Fruit fly (Drosophila melanogaster) whole organism, embryonic: ENCODE measurements around the gene CG2540.

Experiments used
- Awh ChIP-seq: fragments of 200-800 bp; sonication (Bioruptor generic); IDR thresholded peaks from 2 replicates; pipeline ENCODE4, ENCODE4 v1.3.6; 2022; ENCODE audit warnings: missing biosample characterization, missing genetic modification characterization
- B-H1 ChIP-seq: fragments of 200-800 bp; sonication (Bioruptor generic); IDR thresholded peaks from 3 replicates; pipeline ENCODE4 v1.3.6; 2022; ENCODE audit warnings: missing biosample characterization, missing genetic modification characterization
- CG10431 ChIP-seq: fragments of 200-800 bp; sonication (Bioruptor generic); optimal IDR thresholded peaks from 3 replicates; lab custom pipeline; 2018; ENCODE audit warnings: missing biosample characterization, mild to moderate bottlenecking, missing genetic modification characterization
- CG12299 ChIP-seq: fragments of 200-800 bp; sonication (Bioruptor generic); optimal IDR thresholded peaks from 2 replicates; lab custom pipeline; 2018; ENCODE audit warnings: missing biosample characterization, mild to moderate bottlenecking, missing genetic modification characterization
- CG12942 ChIP-seq: fragments of 200-800 bp; sonication (Bioruptor generic); optimal IDR thresholded peaks from 3 replicates; lab custom pipeline; 2016; ENCODE audit warnings: missing biosample characterization, missing genetic modification characterization
- CG13287 ChIP-seq: fragments of 200-800 bp; sonication (Bioruptor generic); IDR thresholded peaks from 2 replicates; pipeline ENCODE4 v1.3.6; 2022; ENCODE audit warnings: missing biosample characterization, missing genetic modification characterization; ENCODE audit not compliant: partially characterized antibody
- CG13894 ChIP-seq: fragments of 200-800 bp; sonication (Bioruptor generic); optimal IDR thresholded peaks from 3 replicates; lab custom pipeline; 2018; ENCODE audit warnings: missing biosample characterization, mild to moderate bottlenecking, missing genetic modification characterization, moderate library complexity
- CG14965 ChIP-seq: fragments of 200-800 bp; sonication (Bioruptor generic); optimal IDR thresholded peaks from 2 replicates; lab custom pipeline; 2016; ENCODE audit warnings: missing biosample characterization, missing genetic modification characterization, borderline replicate concordance
- CG15479 ChIP-seq: fragments of 200-800 bp; sonication (Bioruptor generic); optimal IDR thresholded peaks from 3 replicates; lab custom pipeline; 2019; ENCODE audit warnings: missing biosample characterization, mild to moderate bottlenecking, missing genetic modification characterization, moderate library complexity
- CG16815 ChIP-seq: fragments of 200-800 bp; sonication (Bioruptor generic); optimal IDR thresholded peaks from 3 replicates; lab custom pipeline; 2017; ENCODE audit warnings: missing biosample characterization, mild to moderate bottlenecking, missing genetic modification characterization
- CG17361 ChIP-seq: fragments of 200-800 bp; sonication (Bioruptor generic); IDR thresholded peaks from 3 replicates; pipeline ENCODE4 v1.3.6; 2022; ENCODE audit warnings: missing biosample characterization, missing genetic modification characterization
- CG1832 ChIP-seq: fragments of 200-800 bp; sonication (Bioruptor generic); optimal IDR thresholded peaks from 2 replicates; lab custom pipeline; 2017; ENCODE audit warnings: missing biosample characterization, mild to moderate bottlenecking, missing genetic modification characterization, inconsistent platforms
- CG18764 ChIP-seq: fragments of 200-800 bp; sonication (Bioruptor generic); optimal IDR thresholded peaks from 3 replicates; lab custom pipeline; 2016; ENCODE audit warnings: missing biosample characterization, missing genetic modification characterization
- CG31441 ChIP-seq: fragments of 200-800 bp; sonication (Bioruptor generic); IDR thresholded peaks from 2 replicates; pipeline ENCODE4 v1.3.6; 2022; ENCODE audit warnings: missing biosample characterization, missing genetic modification characterization
- CG34376 ChIP-seq: fragments of 200-800 bp; sonication (Bioruptor generic); optimal IDR thresholded peaks from 2 replicates; lab custom pipeline; 2018; ENCODE audit warnings: missing biosample characterization, mild to moderate bottlenecking, missing genetic modification characterization
- CG42726 ChIP-seq: fragments of 200-800 bp; sonication (Bioruptor generic); IDR thresholded peaks from 2 replicates; pipeline ENCODE4 v1.3.6; 2022; ENCODE audit warnings: missing biosample characterization, missing genetic modification characterization; ENCODE audit not compliant: partially characterized antibody
- CG6791 ChIP-seq: fragments of 200-800 bp; sonication (Bioruptor generic); IDR thresholded peaks from 3 replicates; pipeline ENCODE4 v1.3.6; 2022; ENCODE audit warnings: missing biosample characterization, missing genetic modification characterization; ENCODE audit not compliant: partially characterized antibody
- CG7556 ChIP-seq: fragments of 200-800 bp; sonication (Bioruptor generic); optimal IDR thresholded peaks from 2 replicates; lab custom pipeline; 2017; ENCODE audit warnings: missing biosample characterization, mild to moderate bottlenecking, missing genetic modification characterization
- CG8281 ChIP-seq: fragments of 200-800 bp; sonication (Bioruptor generic); optimal IDR thresholded peaks from 2 replicates; lab custom pipeline; 2018; ENCODE audit warnings: missing biosample characterization, mild to moderate bottlenecking, missing genetic modification characterization, moderate library complexity
- CG8290 ChIP-seq, 3 experiments: fragments of 200-800 bp; sonication (Bioruptor generic); optimal IDR thresholded peaks; 2 replicates each; lab custom pipeline; 2016 to 2019; ENCODE audit warnings: missing biosample characterization in 3 of 3, missing genetic modification characterization in 3 of 3, mild to moderate bottlenecking in 2 of 3, moderate library complexity in 1 of 3
- CG8944 ChIP-seq: fragments of 200-800 bp; sonication (Bioruptor generic); optimal IDR thresholded peaks from 3 replicates; lab custom pipeline; 2016; ENCODE audit warnings: missing biosample characterization, missing genetic modification characterization
- Deaf1 ChIP-seq: fragments of 200-800 bp; optimal IDR thresholded peaks from 3 replicates; lab custom pipeline; 2019; ENCODE audit warnings: missing biosample characterization, mild to moderate bottlenecking, missing genetic modification characterization, moderate library complexity
- Dek ChIP-seq: fragments of 200-800 bp; sonication (Bioruptor generic); optimal IDR thresholded peaks from 3 replicates; lab custom pipeline; 2019; ENCODE audit warnings: missing biosample characterization, mild to moderate bottlenecking, missing genetic modification characterization, moderate library complexity
- Dip2 ChIP-seq: fragments of 200-800 bp; sonication (Bioruptor generic); IDR thresholded peaks from 2 replicates; pipeline ENCODE4 v1.3.6; 2022; ENCODE audit warnings: missing biosample characterization, missing genetic modification characterization
- Doc2 ChIP-seq: fragments of 200-800 bp; sonication (Bioruptor generic); IDR thresholded peaks from 2 replicates; pipeline ENCODE4 v1.3.6; 2022; ENCODE audit warnings: missing biosample characterization, missing genetic modification characterization
- H15 ChIP-seq: fragments of 200-800 bp; sonication (Bioruptor generic); IDR thresholded peaks from 3 replicates; pipeline ENCODE4 v1.3.6; 2022; ENCODE audit warnings: missing biosample characterization, missing genetic modification characterization
- Pdp1 ChIP-seq, 2 experiments: fragments of 200-800 bp; sonication (Bioruptor generic); optimal IDR thresholded peaks; 3 replicates each; lab custom pipeline; 2016; ENCODE audit warnings: missing biosample characterization in 2 of 2, missing genetic modification characterization in 2 of 2, mild to moderate bottlenecking in 1 of 2, moderate library complexity in 1 of 2
- Stat92E ChIP-seq, 3 experiments: fragments of >200 bp in 2 of 3; fragments of 200-800 bp in 1 of 3; sonication (Bioruptor generic) in 1 of 3; optimal IDR thresholded peaks; 2 replicates each; lab custom pipeline; 2017 to 2019; ENCODE audit warnings: missing biosample characterization in 3 of 3, missing genetic modification characterization in 3 of 3, mild to moderate bottlenecking in 1 of 3, moderate library complexity in 1 of 3
- Usf ChIP-seq: fragments of 200-800 bp; sonication (Bioruptor generic); optimal IDR thresholded peaks from 2 replicates; lab custom pipeline; 2017; ENCODE audit warnings: missing genotype, missing biosample characterization, missing genetic modification characterization
- amos ChIP-seq: fragments of 200-800 bp; sonication (Bioruptor generic); IDR thresholded peaks from 2 replicates; pipeline ENCODE4 v1.3.6; 2022; ENCODE audit warnings: missing biosample characterization, missing genetic modification characterization; ENCODE audit not compliant: partially characterized antibody
- crol ChIP-seq: fragments of 200-800 bp; sonication (Bioruptor generic); IDR thresholded peaks from 2 replicates; pipeline ENCODE4 v1.3.6; 2022; ENCODE audit warnings: missing biosample characterization, missing genetic modification characterization
- cwo ChIP-seq: fragments of 200-800 bp; sonication (Bioruptor generic); optimal IDR thresholded peaks from 3 replicates; lab custom pipeline; 2017; ENCODE audit warnings: missing biosample characterization, missing genetic modification characterization, mild to moderate bottlenecking, moderate library complexity, missing genetic modification reagents
- fd102C ChIP-seq: fragments of 200-800 bp; sonication (Bioruptor generic); optimal IDR thresholded peaks from 2 replicates; lab custom pipeline; 2018; ENCODE audit warnings: missing biosample characterization, mild to moderate bottlenecking, missing genetic modification characterization, moderate library complexity
- fd96Cb ChIP-seq: fragments of 200-800 bp; sonication (Bioruptor generic); optimal IDR thresholded peaks from 2 replicates; lab custom pipeline; 2018; ENCODE audit warnings: missing biosample characterization, mild to moderate bottlenecking, missing genetic modification characterization, moderate library complexity
- ind ChIP-seq: fragments of 200-800 bp; sonication (Bioruptor generic); optimal IDR thresholded peaks from 3 replicates; lab custom pipeline; 2016; ENCODE audit warnings: missing biosample characterization, missing genetic modification characterization
- lbe ChIP-seq: fragments of 200-800 bp; sonication (Bioruptor generic); optimal IDR thresholded peaks from 2 replicates; lab custom pipeline; 2016; ENCODE audit warnings: missing biosample characterization, mild to moderate bottlenecking, missing genetic modification characterization
- nom ChIP-seq: fragments of 200-800 bp; sonication (Bioruptor generic); optimal IDR thresholded peaks from 2 replicates; lab custom pipeline; 2017; ENCODE audit warnings: missing biosample characterization, missing genetic modification characterization, mild to moderate bottlenecking, moderate library complexity, missing genetic modification reagents
- onecut ChIP-seq: fragments of 200-800 bp; sonication (Bioruptor generic); IDR thresholded peaks from 2 replicates; pipeline ENCODE4 v1.3.6; 2022; ENCODE audit warnings: missing biosample characterization, missing genetic modification characterization
- pho ChIP-seq: fragments of 200-800 bp; sonication (Bioruptor generic); optimal IDR thresholded peaks from 2 replicates; lab custom pipeline; 2016; ENCODE audit warnings: missing biosample characterization, missing genetic modification characterization
- pros ChIP-seq: fragments of 200-800 bp; sonication (Bioruptor generic); optimal IDR thresholded peaks from 3 replicates; lab custom pipeline; 2019; ENCODE audit warnings: missing biosample characterization, mild to moderate bottlenecking, missing genetic modification characterization, moderate library complexity
- shn ChIP-seq: fragments of 200-800 bp; sonication (Bioruptor generic); optimal IDR thresholded peaks from 3 replicates; lab custom pipeline; 2016; ENCODE audit warnings: missing biosample characterization, missing genetic modification characterization
- slou ChIP-seq: fragments of 200-800 bp; sonication (Bioruptor generic); optimal IDR thresholded peaks from 3 replicates; lab custom pipeline; 2016; ENCODE audit warnings: missing biosample characterization, missing genetic modification characterization
- slp2 ChIP-seq: fragments of 200-800 bp; sonication (Bioruptor generic); optimal IDR thresholded peaks from 2 replicates; lab custom pipeline; 2016; ENCODE audit warnings: missing biosample characterization, missing genetic modification characterization
- sna ChIP-seq: fragments of 200-800 bp; sonication (Bioruptor generic); IDR thresholded peaks from 2 replicates; pipeline ENCODE4 v1.3.6; 2022; ENCODE audit warnings: missing biosample characterization, missing genetic modification characterization; ENCODE audit not compliant: partially characterized antibody
- sqz ChIP-seq: fragments of 200-800 bp; sonication (Bioruptor generic); optimal IDR thresholded peaks from 3 replicates; lab custom pipeline; 2018; ENCODE audit warnings: missing biosample characterization, mild to moderate bottlenecking, missing genetic modification characterization
- unpg ChIP-seq: fragments of 200-800 bp; sonication (Bioruptor generic); optimal IDR thresholded peaks from 3 replicates; lab custom pipeline; 2018; ENCODE audit warnings: missing biosample characterization, mild to moderate bottlenecking, missing genetic modification characterization, moderate library complexity
- usp ChIP-seq: fragments of >200 bp; optimal IDR thresholded peaks from 2 replicates; lab custom pipeline; 2017; ENCODE audit warnings: missing biosample characterization, missing genetic modification characterization
- zfh2 ChIP-seq: fragments of 200-800 bp; sonication (Bioruptor generic); optimal IDR thresholded peaks from 2 replicates; lab custom pipeline; 2016; ENCODE audit warnings: missing biosample characterization, missing genetic modification characterization

CG2540 gene

dm6 chrX:12629564-12629963 lies at the start of gene CG2540, which contains the start of gene Aven (continued):
- TF ChIP-seq Stat92E (GFP tag; optimal IDR thresholded peaks at IDR 0.05; lab: Kevin White, UChicago): peak in 1 of 3 experiments; percentile 34
- peak; percentile 42 for TF ChIP-seq CG13287 (GFP tag; lab: Robert Waterston, UW)
- no peak for TF ChIP-seq usp (GFP tag; lab: Kevin White, UChicago)
- TF ChIP-seq B-H1 (GFP tag; lab: Robert Waterston, UW): no peak
- TF ChIP-seq Pdp1 (GFP tag; optimal IDR thresholded peaks at IDR 0.05; lab: Kevin White, UChicago): peak in 1 of 2 experiments; percentile 15
- TF ChIP-seq CG31441 (GFP tag; lab: Robert Waterston, UW): peak; percentile 92
- peak; percentile 59 for TF ChIP-seq ind (GFP tag; lab: Kevin White, UChicago)
- no peak for TF ChIP-seq crol (GFP tag; lab: Robert Waterston, UW)
- TF ChIP-seq slp2 (GFP tag; lab: Kevin White, UChicago): no peak
- no peak for TF ChIP-seq CG14965 (GFP tag; lab: Kevin White, UChicago)
- peak; percentile 49; the same call in 1 of the 2 replicates for TF ChIP-seq onecut (GFP tag; lab: Robert Waterston, UW)
- TF ChIP-seq CG13894 (tag; lab: Kevin White, UChicago): peak; percentile 85
- TF ChIP-seq Usf (GFP tag; lab: Kevin White, UChicago): peak; percentile 37
- TF ChIP-seq CG6791 (GFP tag; lab: Robert Waterston, UW): no peak
- no peak for TF ChIP-seq amos (GFP tag; lab: Robert Waterston, UW)
- peak; percentile 60 for TF ChIP-seq Awh
- peak; percentile 56 for TF ChIP-seq CG10431 (GFP tag; lab: Kevin White, UChicago)
- TF ChIP-seq CG18764: peak; percentile 55
- peak; percentile 90 for TF ChIP-seq CG7556
- no peak for TF ChIP-seq Dip2 (GFP tag; lab: Robert Waterston, UW)
- TF ChIP-seq CG34376: peak; percentile 80
- TF ChIP-seq CG12942 (GFP tag; lab: Kevin White, UChicago): peak; percentile 59
- TF ChIP-seq fd96Cb (tag; lab: Kevin White, UChicago): peak; percentile 70
- TF ChIP-seq CG17361 (GFP tag; lab: Robert Waterston, UW): peak; percentile 93
- TF ChIP-seq zfh2 (GFP tag; lab: Kevin White, UChicago): no peak
- no peak for TF ChIP-seq fd102C (GFP tag; lab: Kevin White, UChicago)
- TF ChIP-seq CG8281 (tag; lab: Kevin White, UChicago): peak; percentile 59
- TF ChIP-seq slou (GFP tag; lab: Kevin White, UChicago): peak; percentile 12

DNA sequence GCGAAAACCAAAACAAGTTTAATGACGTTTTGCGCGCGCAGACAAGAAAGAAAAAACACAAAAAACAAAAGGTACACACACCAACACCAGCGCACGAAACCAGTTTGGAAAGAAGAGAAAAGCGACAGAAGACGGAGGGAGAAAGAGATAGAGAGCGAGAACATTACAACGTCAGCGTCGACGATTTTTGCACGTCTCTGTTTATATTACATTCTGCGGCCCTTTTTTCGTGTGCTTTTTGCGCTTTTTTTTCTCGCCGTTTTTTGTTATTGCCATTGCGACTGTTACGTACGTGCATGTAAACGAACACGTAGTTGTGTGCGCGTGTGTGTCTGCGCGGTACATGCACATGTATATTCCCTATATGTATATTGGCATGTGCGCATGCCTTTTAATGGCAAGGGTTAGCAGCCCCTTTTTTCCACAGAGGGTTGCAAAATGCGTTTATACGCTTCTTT lies 49.6 kb upstream of the CG2540 start:
- no peak for TF ChIP-seq CG16815 (GFP tag; lab: Kevin White, UChicago)
- no peak for TF ChIP-seq Doc2 (GFP tag; lab: Robert Waterston, UW)
- TF ChIP-seq Deaf1 (tag; lab: Kevin White, UChicago): no peak
- no peak for TF ChIP-seq pho (GFP tag; lab: Kevin White, UChicago)
- TF ChIP-seq CG13894 (tag; lab: Kevin White, UChicago): no peak
- no peak for TF ChIP-seq CG8290 (GFP tag; optimal IDR thresholded peaks at IDR 0.05; lab: Kevin White, UChicago)
- TF ChIP-seq CG8290 (tag; optimal IDR thresholded peaks at IDR 0.05; lab: Kevin White, UChicago): no peak
- TF ChIP-seq CG1832 (GFP tag; lab: Kevin White, UChicago): peak; percentile 53
- no peak for TF ChIP-seq nom (GFP tag; lab: Kevin White, UChicago)
- peak; percentile 40 for TF ChIP-seq pros (GFP tag; lab: Kevin White, UChicago)
- no peak for TF ChIP-seq shn (GFP tag; lab: Kevin White, UChicago)
- TF ChIP-seq CG8944 (GFP tag; lab: Kevin White, UChicago): no peak
- no peak for TF ChIP-seq H15 (GFP tag; lab: Robert Waterston, UW)
- TF ChIP-seq CG18764: no peak
- TF ChIP-seq CG31441 (GFP tag; lab: Robert Waterston, UW): no peak
- TF ChIP-seq lbe: peak; percentile 41
- no peak for TF ChIP-seq CG42726 (GFP tag; lab: Robert Waterston, UW)
- TF ChIP-seq cwo (GFP tag; lab: Kevin White, UChicago): no peak
- TF ChIP-seq unpg (GFP tag; lab: Kevin White, UChicago): no peak
- no peak for TF ChIP-seq slp2 (GFP tag; lab: Kevin White, UChicago)
- 0 out of 2 replicates have a peak, but pooled peaks have one; percentile 20 for TF ChIP-seq sna
- peak; percentile 80 for TF ChIP-seq CG15479
- TF ChIP-seq sqz (GFP tag; lab: Kevin White, UChicago): peak; percentile 71
- TF ChIP-seq Dek (tag; lab: Kevin White, UChicago): no peak
- no peak for TF ChIP-seq CG12299
